Worm (Caenorhabditis elegans): Measurements from ENCODE around the gene Y54F10BM.3.

DNA sequence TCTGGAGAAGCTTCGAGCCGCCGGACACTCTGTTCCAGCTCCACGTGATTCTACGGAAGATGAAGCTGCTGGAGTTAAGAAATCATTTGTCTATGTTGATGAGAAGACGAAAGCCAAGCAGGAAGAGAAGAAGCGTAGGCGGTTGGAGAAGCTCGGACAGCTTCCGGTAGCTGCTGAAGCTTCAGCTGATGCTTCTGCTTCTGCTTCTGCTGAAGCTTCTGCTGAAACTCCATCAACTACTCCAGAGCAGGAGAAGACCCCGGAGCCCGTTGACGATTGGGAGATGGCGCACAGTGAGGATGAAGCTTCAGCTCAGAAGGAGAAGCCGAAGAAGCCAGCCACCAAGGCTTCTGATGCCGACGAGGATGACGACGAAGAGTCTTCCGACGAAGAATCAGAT is 34.6 kb downstream of the Y54F10BM.3 start:
- TF ChIP-seq hmg-4 (GFP tag; optimal IDR thresholded peaks at IDR 0.05) (no peak), sea-1 (GFP tag; conservative IDR thresholded peaks at IDR 0.05) (no peak), flt-1 (GFP tag; IDR thresholded peaks at IDR 0.05) (no peak), ama-1 (optimal IDR thresholded peaks at IDR 0.05) (no peak), hnd-1 (tag; optimal IDR thresholded peaks at IDR 0.05) (no peak), hmbx-1 (tag; optimal IDR thresholded peaks at IDR 0.05) (no peak), scrt-1 (GFP tag; IDR thresholded peaks at IDR 0.05) (no peak), ceh-13 (GFP tag; optimal IDR thresholded peaks at IDR 0.05) (no peak), ceh-36 (tag; optimal IDR thresholded peaks at IDR 0.05) (no peak), ets-7 (tag; optimal IDR thresholded peaks at IDR 0.05) (no peak), aly-1 (tag; optimal IDR thresholded peaks at IDR 0.05) (no peak), tbx-37 (GFP tag; conservative IDR thresholded peaks at IDR 0.05) (no peak), tra-4 (tag; optimal IDR thresholded peaks at IDR 0.05) (no peak), tbx-11 (GFP tag; IDR thresholded peaks at IDR 0.05) (no peak)

Data from whole organism, early embryonic.